Fruit fly (Drosophila melanogaster): ENCODE data around the gene CG4960.

- TF ChIP-seq Clk (GFP tag; optimal IDR thresholded peaks at IDR 0.05) (no peak), Crg-1 (GFP tag; optimal IDR thresholded peaks at IDR 0.05) (no peak), cic (GFP tag; optimal IDR thresholded peaks at IDR 0.05) (no peak), Hr96 (GFP tag; optimal IDR thresholded peaks at IDR 0.05) (no peak), cnc (optimal IDR thresholded peaks at IDR 0.05) (no peak), CG14711 (tag; optimal IDR thresholded peaks at IDR 0.05) (no peak), CG12768 (GFP tag; optimal IDR thresholded peaks at IDR 0.05) (no peak), CG7101 (tag; optimal IDR thresholded peaks at IDR 0.05) (no peak), tj (GFP tag; optimal IDR thresholded peaks at IDR 0.05) (no peak), CG1620 (GFP tag; optimal IDR thresholded peaks at IDR 0.05) (no peak), kay (GFP tag; ENCODE audit: borderline replicate concordance) (no peak), Mnt (GFP tag; optimal IDR thresholded peaks at IDR 0.05) (no peak), toe (GFP tag; optimal IDR thresholded peaks at IDR 0.05) (no peak)
These were observed 42.5 kb upstream of the CG4960 start, which contains the start of gene Mst57Dc for dm6 chr3R:25829598-25829997.
